Fruit fly (Drosophila melanogaster) S2 (cell line): ENCODE data around the gene alphaTub84D.

Experiments used
- CG8478 ChIP-seq: fragments of >200 bp; optimal IDR thresholded peaks from 2 replicates; lab custom pipeline; 2018
- CTCF ChIP-seq, 2 experiments: fragments of >200 bp; optimal IDR thresholded peaks; 2 replicates each; lab custom pipeline; 2018

DNA sequence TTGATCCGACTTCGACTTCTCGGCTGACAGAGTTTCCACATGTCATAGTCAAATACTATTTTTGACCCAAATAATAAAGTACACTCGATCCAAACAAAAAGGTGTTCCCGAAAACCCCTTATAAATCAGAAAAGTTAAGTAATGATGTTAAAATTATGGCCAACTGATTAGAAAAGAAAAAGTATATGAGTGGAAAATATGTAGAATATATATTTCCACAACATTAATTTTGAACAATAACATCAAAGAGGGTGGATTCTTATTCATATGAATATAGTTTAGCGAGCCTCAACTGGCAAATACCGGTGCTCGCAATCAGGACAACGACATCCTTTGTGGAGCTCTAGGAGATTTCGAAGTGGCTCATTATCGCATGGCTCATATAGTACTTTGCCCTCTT is 1.9 kb upstream of the alphaTub84D start, which contains the start of gene alpha-Est6:
- no peak for TF ChIP-seq CTCF (optimal IDR thresholded peaks at IDR 0.05; lab: Kevin White, UChicago)
- TF ChIP-seq CG8478 (lab: Kevin White, UChicago): no peak
